Worm (Caenorhabditis elegans): ENCODE results near the gene clec-245.

ce11 chrV:18162568-18162967 is 25.7 kb downstream of the clec-245 start, which contains the start of gene C14A6.12:
- no peak for TF ChIP-seq pes-1 (GFP tag; IDR thresholded peaks at IDR 0.05)
- TF ChIP-seq hmbx-1 (tag; optimal IDR thresholded peaks at IDR 0.05) = no peak
- TF ChIP-seq tbx-11 (GFP tag; IDR thresholded peaks at IDR 0.05) = no peak
- no peak for TF ChIP-seq scrt-1 (GFP tag; IDR thresholded peaks at IDR 0.05)
- TF ChIP-seq hmg-4 (GFP tag; optimal IDR thresholded peaks at IDR 0.05) = no peak
- no peak for TF ChIP-seq hnd-1 (tag; optimal IDR thresholded peaks at IDR 0.05)

All from whole organism, early embryonic.